Fruit fly (Drosophila melanogaster) whole organism, embryonic: ENCODE results near the gene CG12659.
A peak's percentile ranks its signal among the peaks of the same experiment; 100 is the strongest.

Experiments
- Atf3 ChIP-seq: fragments of 200-800 bp; sonication (Bioruptor generic); optimal IDR thresholded peaks from 3 replicates; lab custom pipeline; 2016; ENCODE audit warnings: missing biosample characterization, missing genetic modification characterization
- Awh ChIP-seq: fragments of 200-800 bp; sonication (Bioruptor generic); IDR thresholded peaks from 2 replicates; pipeline ENCODE4, ENCODE4 v1.3.6; 2022; ENCODE audit warnings: missing biosample characterization, missing genetic modification characterization
- BEAF-32 ChIP-seq: fragments of 200-800 bp; sonication (Bioruptor generic); optimal IDR thresholded peaks from 3 replicates; lab custom pipeline; 2017; ENCODE audit warnings: missing biosample characterization, missing genetic modification characterization, mild to moderate bottlenecking, moderate library complexity, missing genetic modification reagents
- CG10147 ChIP-seq: fragments of 200-800 bp; sonication (Bioruptor generic); optimal IDR thresholded peaks from 2 replicates; lab custom pipeline; 2019; ENCODE audit warnings: missing biosample characterization, mild to moderate bottlenecking, missing genetic modification characterization, moderate library complexity
- CG10209 ChIP-seq: fragments of 200-800 bp; sonication (Bioruptor generic); optimal IDR thresholded peaks from 3 replicates; lab custom pipeline; 2017; ENCODE audit warnings: missing biosample characterization, mild to moderate bottlenecking, missing genetic modification characterization, missing genetic modification reagents
- CG10979 ChIP-seq: fragments of 200-800 bp; sonication (Bioruptor generic); optimal IDR thresholded peaks from 2 replicates; lab custom pipeline; 2018; ENCODE audit warnings: missing biosample characterization, mild to moderate bottlenecking, missing genetic modification characterization, moderate library complexity
- CG12744 ChIP-seq: fragments of 200-800 bp; sonication (Bioruptor generic); optimal IDR thresholded peaks from 2 replicates; lab custom pipeline; 2016; ENCODE audit warnings: missing biosample characterization, missing genetic modification characterization
- CG14710 ChIP-seq: fragments of 200-800 bp; sonication (Bioruptor generic); optimal IDR thresholded peaks from 3 replicates; lab custom pipeline; 2019; ENCODE audit warnings: missing biosample characterization, mild to moderate bottlenecking, missing genetic modification characterization, moderate library complexity
- CG15696 ChIP-seq: fragments of 200-800 bp; sonication (Bioruptor generic); optimal IDR thresholded peaks from 2 replicates; lab custom pipeline; 2019; ENCODE audit warnings: missing biosample characterization, mild to moderate bottlenecking, missing genetic modification characterization, moderate library complexity
- CG16863 ChIP-seq: fragments of 200-800 bp; sonication (Bioruptor generic); optimal IDR thresholded peaks from 3 replicates; lab custom pipeline; 2016; ENCODE audit warnings: missing biosample characterization, missing genetic modification characterization
- CG18262 ChIP-seq: fragments of 200-800 bp; optimal IDR thresholded peaks from 3 replicates; lab custom pipeline; 2019; ENCODE audit warnings: missing biosample characterization, mild to moderate bottlenecking, missing genetic modification characterization, moderate library complexity
- CG18599 ChIP-seq: fragments of 200-800 bp; sonication (Bioruptor generic); optimal IDR thresholded peaks from 3 replicates; lab custom pipeline; 2017; ENCODE audit warnings: missing biosample characterization, missing genetic modification characterization, mild to moderate bottlenecking, moderate library complexity, missing genetic modification reagents
- CG2120 ChIP-seq: fragments of 200-800 bp; sonication (Bioruptor generic); optimal IDR thresholded peaks from 3 replicates; lab custom pipeline; 2016; ENCODE audit warnings: missing biosample characterization, missing genetic modification characterization
- CG30431 ChIP-seq: fragments of 200-800 bp; sonication (Bioruptor generic); optimal IDR thresholded peaks from 2 replicates; lab custom pipeline; 2017; ENCODE audit warnings: missing biosample characterization, missing genetic modification characterization
- CG3281 ChIP-seq: fragments of 200-800 bp; sonication (Bioruptor generic); optimal IDR thresholded peaks from 3 replicates; lab custom pipeline; 2017; ENCODE audit warnings: missing biosample characterization, mild to moderate bottlenecking, missing genetic modification characterization
- CG3407 ChIP-seq: fragments of 200-800 bp; sonication (Bioruptor generic); optimal IDR thresholded peaks from 2 replicates; lab custom pipeline; 2018; ENCODE audit warnings: missing biosample characterization, mild to moderate bottlenecking, missing genetic modification characterization
- CG34376 ChIP-seq: fragments of 200-800 bp; sonication (Bioruptor generic); optimal IDR thresholded peaks from 2 replicates; lab custom pipeline; 2018; ENCODE audit warnings: missing biosample characterization, mild to moderate bottlenecking, missing genetic modification characterization
- CG4328 ChIP-seq: fragments of 200-800 bp; sonication (Bioruptor generic); optimal IDR thresholded peaks from 3 replicates; lab custom pipeline; 2017; ENCODE audit warnings: missing biosample characterization, missing genetic modification reagents, missing genetic modification characterization
- CG4360 ChIP-seq: fragments of 200-800 bp; sonication (Bioruptor generic); IDR thresholded peaks from 2 replicates; pipeline ENCODE4 v1.3.6; 2022; ENCODE audit warnings: missing biosample characterization, missing genetic modification characterization
- CG6254 ChIP-seq: fragments of 200-800 bp; sonication (Bioruptor generic); optimal IDR thresholded peaks from 3 replicates; lab custom pipeline; 2017; ENCODE audit warnings: mild to moderate bottlenecking, missing biosample characterization, missing genetic modification reagents, missing genetic modification characterization
- CG8944 ChIP-seq: fragments of 200-800 bp; sonication (Bioruptor generic); optimal IDR thresholded peaks from 3 replicates; lab custom pipeline; 2016; ENCODE audit warnings: missing biosample characterization, missing genetic modification characterization
- CkIIα-i1 ChIP-seq: fragments of 200-800 bp; sonication (Bioruptor generic); IDR thresholded peaks from 2 replicates; pipeline ENCODE4 v1.3.6; 2022; ENCODE audit warnings: missing biosample characterization, missing genetic modification characterization
- CoRest ChIP-seq: fragments of 200-800 bp; sonication (Bioruptor generic); optimal IDR thresholded peaks from 3 replicates; lab custom pipeline; 2018; ENCODE audit warnings: missing biosample characterization, mild to moderate bottlenecking, missing genetic modification characterization, moderate library complexity
- D ChIP-seq, 2 experiments: fragments of 200-800 bp in 1 of 2; fragments of >200 bp in 1 of 2; sonication (Bioruptor generic) in 1 of 2; optimal IDR thresholded peaks; 2 replicates in 1 of 2; 3 replicates in 1 of 2; lab custom pipeline; 2017; ENCODE audit warnings: mild to moderate bottlenecking in 1 of 2, missing biosample characterization in 1 of 2, missing genetic modification characterization in 1 of 2, missing genetic modification reagents in 1 of 2
- Dfd ChIP-seq, 2 experiments: fragments of >200 bp; optimal IDR thresholded peaks; 2 replicates each; lab custom pipeline; 2017; ENCODE audit warnings: missing biosample characterization in 2 of 2, missing genetic modification characterization in 2 of 2
- Drgx ChIP-seq: fragments of 200-800 bp; sonication (Bioruptor generic); IDR thresholded peaks from 2 replicates; pipeline ENCODE4 v1.3.6; 2022; ENCODE audit warnings: missing biosample characterization, missing genetic modification characterization
- E2f1 ChIP-seq: fragments of 200-800 bp; sonication (Bioruptor generic); IDR thresholded peaks from 2 replicates; pipeline ENCODE4 v1.3.6; 2022; ENCODE audit warnings: missing biosample characterization, missing genetic modification characterization
- Ets97D ChIP-seq: fragments of 200-800 bp; sonication (Bioruptor generic); optimal IDR thresholded peaks from 3 replicates; lab custom pipeline; 2016; ENCODE audit warnings: missing biosample characterization, missing genetic modification characterization
- H2.0 ChIP-seq: fragments of 200-800 bp; sonication (Bioruptor generic); IDR thresholded peaks from 2 replicates; pipeline ENCODE4 v1.3.6; 2022; ENCODE audit warnings: missing biosample characterization, missing genetic modification characterization
- HmgZ ChIP-seq: fragments of 200-800 bp; sonication (Bioruptor generic); optimal IDR thresholded peaks from 2 replicates; lab custom pipeline; 2018; ENCODE audit warnings: missing biosample characterization, mild to moderate bottlenecking, missing genetic modification characterization
- Lpt ChIP-seq: fragments of >200 bp; optimal IDR thresholded peaks from 2 replicates; lab custom pipeline; 2018; ENCODE audit warnings: missing biosample characterization, missing genetic modification characterization
- Med ChIP-seq: fragments of 200-800 bp; sonication (Bioruptor generic); peaks from one replicate; lab custom pipeline; 2016; ENCODE audit warnings: missing biosample characterization, missing genetic modification characterization, mild to moderate bottlenecking, inconsistent platforms, moderate library complexity
- Myb ChIP-seq: fragments of 200-800 bp; sonication (Bioruptor generic); optimal IDR thresholded peaks from 2 replicates; lab custom pipeline; 2016; ENCODE audit warnings: missing biosample characterization, missing genetic modification characterization
- Nf-YC ChIP-seq: fragments of 200-800 bp; optimal IDR thresholded peaks from 3 replicates; lab custom pipeline; 2019; ENCODE audit warnings: missing biosample characterization, mild to moderate bottlenecking, missing genetic modification characterization, moderate library complexity
- Oli ChIP-seq: fragments of 200-800 bp; sonication (Bioruptor generic); optimal IDR thresholded peaks from 2 replicates; lab custom pipeline; 2018; ENCODE audit warnings: missing biosample characterization, mild to moderate bottlenecking, missing genetic modification characterization, moderate library complexity
- Sox100B ChIP-seq: fragments of 200-800 bp; sonication (Bioruptor generic); optimal IDR thresholded peaks from 3 replicates; lab custom pipeline; 2018; ENCODE audit warnings: missing biosample characterization, mild to moderate bottlenecking, missing genetic modification characterization
- Sry-β ChIP-seq: fragments of 200-800 bp; sonication (Bioruptor generic); optimal IDR thresholded peaks from 2 replicates; lab custom pipeline; 2018; ENCODE audit warnings: missing biosample characterization, mild to moderate bottlenecking, missing genetic modification characterization, moderate library complexity
- ara ChIP-seq: fragments of 200-800 bp; sonication (Bioruptor generic); IDR thresholded peaks from 2 replicates; pipeline ENCODE4 v1.3.6; 2022; ENCODE audit warnings: missing biosample characterization, missing genetic modification characterization
- bbx ChIP-seq: fragments of 200-800 bp; sonication (Bioruptor generic); IDR thresholded peaks from 2 replicates; pipeline ENCODE4 v1.3.6; 2022; ENCODE audit warnings: missing biosample characterization, missing genetic modification characterization; ENCODE audit not compliant: partially characterized antibody
- grn ChIP-seq: fragments of 200-800 bp; sonication (Bioruptor generic); optimal IDR thresholded peaks from 3 replicates; lab custom pipeline; 2017; ENCODE audit warnings: missing biosample characterization, missing genetic modification characterization
- gro ChIP-seq: fragments of 200-800 bp; sonication (Bioruptor generic); optimal IDR thresholded peaks from 2 replicates; lab custom pipeline; 2016; ENCODE audit warnings: missing biosample characterization, missing genetic modification characterization
- gsb-n ChIP-seq: fragments of 200-800 bp; sonication (Bioruptor generic); optimal IDR thresholded peaks from 3 replicates; lab custom pipeline; 2018; ENCODE audit warnings: missing biosample characterization, mild to moderate bottlenecking, missing genetic modification characterization
- kay ChIP-seq: fragments of 200-800 bp; sonication (Bioruptor generic); optimal IDR thresholded peaks from 2 replicates; lab custom pipeline; 2016; ENCODE audit warnings: missing biosample characterization, missing genetic modification characterization
- kni ChIP-seq: fragments of 200-800 bp; sonication (Bioruptor generic); optimal IDR thresholded peaks from 3 replicates; lab custom pipeline; 2017; ENCODE audit warnings: mild to moderate bottlenecking, missing biosample characterization, missing genetic modification reagents, missing genetic modification characterization
- lilli ChIP-seq: fragments of 200-800 bp; sonication (Bioruptor generic); optimal IDR thresholded peaks from 3 replicates; lab custom pipeline; 2016; ENCODE audit warnings: missing biosample characterization, missing genetic modification characterization
- maf-S ChIP-seq: fragments of 200-800 bp; sonication (Bioruptor generic); optimal IDR thresholded peaks from 2 replicates; lab custom pipeline; 2016; ENCODE audit warnings: missing biosample characterization, missing genetic modification characterization
- run ChIP-seq: fragments of 200-800 bp; sonication (Bioruptor generic); optimal IDR thresholded peaks from 3 replicates; lab custom pipeline; 2018; ENCODE audit warnings: missing biosample characterization, mild to moderate bottlenecking, missing genetic modification characterization
- slbo ChIP-seq: fragments of 200-800 bp; sonication (Bioruptor generic); IDR thresholded peaks from 2 replicates; pipeline ENCODE4 v1.3.6; 2022; ENCODE audit warnings: missing biosample characterization, missing genetic modification characterization
- ttk ChIP-seq: fragments of 200-800 bp; sonication (Bioruptor generic); IDR thresholded peaks from 2 replicates; pipeline ENCODE4 v2.1.2; 2022; ENCODE audit warnings: missing biosample characterization, missing genetic modification characterization
- unpg ChIP-seq: fragments of 200-800 bp; sonication (Bioruptor generic); optimal IDR thresholded peaks from 3 replicates; lab custom pipeline; 2018; ENCODE audit warnings: missing biosample characterization, mild to moderate bottlenecking, missing genetic modification characterization, moderate library complexity

The CG12659 gene

DNA sequence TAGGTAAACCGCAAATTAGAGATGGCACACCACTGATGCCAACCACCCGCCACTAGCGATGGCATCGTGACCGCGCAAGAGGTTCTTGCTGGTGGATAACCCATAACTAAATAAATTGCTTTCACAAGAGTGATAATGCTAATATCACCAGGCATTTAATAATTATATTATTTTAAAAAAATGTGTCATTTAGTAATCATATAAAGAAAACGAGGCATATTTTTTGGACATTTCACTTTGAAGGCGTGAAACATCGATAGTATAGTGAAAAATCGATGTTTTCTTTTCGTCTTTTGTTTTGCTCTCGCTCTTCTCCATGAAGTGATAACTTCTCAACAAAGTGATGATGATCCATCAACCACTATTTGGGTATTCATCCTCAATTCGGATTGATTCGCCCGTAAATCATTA lies 32.8 kb downstream of the CG12659 start, which contains the start of gene IntS4 (continued):
- TF ChIP-seq CoRest (tag; lab: Kevin White, UChicago) (peak; percentile 78), CG3407 (GFP tag; lab: Kevin White, UChicago) (peak; percentile 12), unpg (GFP tag; lab: Kevin White, UChicago) (peak; percentile 50), Ets97D (GFP tag; lab: Kevin White, UChicago) (peak; percentile 47), CG10147 (GFP tag; lab: Kevin White, UChicago) (peak; percentile 64), Dfd (GFP tag; optimal IDR thresholded peaks at IDR 0.05; lab: Kevin White, UChicago) (no peak), gro (GFP tag; lab: Kevin White, UChicago) (peak; percentile 50), Sox100B (GFP tag; lab: Kevin White, UChicago) (peak; percentile 42), CG34376 (peak; percentile 29), CG14710 (tag; lab: Kevin White, UChicago) (peak; percentile 74), Nf-YC (tag; lab: Kevin White, UChicago) (peak; percentile 72), Med (GFP tag; lab: Kevin White, UChicago) (peak; percentile 87), bbx (GFP tag; lab: Robert Waterston, UW) (peak; percentile 86), Sry-β (GFP tag; lab: Kevin White, UChicago) (peak; percentile 69), E2f1 (GFP tag; lab: Robert Waterston, UW) (peak; percentile 64), Drgx (GFP tag; lab: Robert Waterston, UW) (peak; percentile 56), CG10979 (peak; percentile 53), CG16863 (GFP tag; lab: Kevin White, UChicago) (no peak), Myb (peak; percentile 0), CG15696 (peak; percentile 66), grn (GFP tag; lab: Kevin White, UChicago) (no peak), CG4328 (GFP tag; lab: Kevin White, UChicago) (peak; percentile 52), kni (GFP tag; lab: Kevin White, UChicago) (peak; percentile 4), BEAF-32 (GFP tag; lab: Kevin White, UChicago) (peak; percentile 94), Atf3 (GFP tag; lab: Kevin White, UChicago) (peak; percentile 3), CG6254 (GFP tag; lab: Kevin White, UChicago) (no peak), run (tag; lab: Kevin White, UChicago) (peak; percentile 81), maf-S (peak; percentile 1), CG2120 (GFP tag; lab: Kevin White, UChicago) (peak; percentile 79), CG18599 (GFP tag; lab: Kevin White, UChicago) (no peak), HmgZ (tag; lab: Kevin White, UChicago) (peak; percentile 82), H2.0 (peak; percentile 27; the same call in 1 of the 2 replicates), CG3281 (GFP tag; lab: Kevin White, UChicago) (peak; percentile 58), CG12744 (GFP tag; lab: Kevin White, UChicago) (no peak), ttk (GFP tag; lab: Robert Waterston, UW) (0 out of 2 replicates have a peak, but pooled peaks have one; percentile 11), Oli (tag; lab: Kevin White, UChicago) (peak; percentile 44), lilli (GFP tag; lab: Kevin White, UChicago) (peak; percentile 77), Lpt (no peak), kay (GFP tag; lab: Kevin White, UChicago) (peak; percentile 43), CG18262 (tag; lab: Kevin White, UChicago) (peak; percentile 64), Awh (GFP tag; lab: Robert Waterston, UW) (no peak), CG10209 (GFP tag; lab: Kevin White, UChicago) (peak; percentile 53), slbo (GFP tag; lab: Robert Waterston, UW) (peak; percentile 83; the same call in 1 of the 2 replicates), ara (peak; percentile 48; the same call in 1 of the 2 replicates), CG8944 (GFP tag; lab: Kevin White, UChicago) (peak; percentile 12), gsb-n (tag; lab: Kevin White, UChicago) (peak; percentile 59), CG30431 (GFP tag; lab: Kevin White, UChicago) (no peak), CG4360 (GFP tag; lab: Robert Waterston, UW) (0 out of 2 replicates have a peak, but pooled peaks have one; percentile 6), D (optimal IDR thresholded peaks at IDR 0.05; lab: Kevin White, UChicago) (no peak), D (GFP tag; optimal IDR thresholded peaks at IDR 0.05; lab: Kevin White, UChicago) (peak; percentile 14), CkIIα-i1 (GFP tag; lab: Robert Waterston, UW) (no peak)
